Fruit fly (Drosophila melanogaster): ENCODE measurements around the gene CG33181.

dm6 chrX:8479031-8479568, 10.0 kb upstream of the CG33181 start, which contains the start of gene Cp36:
- TF ChIP-seq Snoo (tag; optimal IDR thresholded peaks at IDR 0.05) (no peak), Pif1A (GFP tag; optimal IDR thresholded peaks at IDR 0.05) (no peak), CG17806 (tag; optimal IDR thresholded peaks at IDR 0.05) (no peak), CG14655 (GFP tag; optimal IDR thresholded peaks at IDR 0.05) (no peak), CG32121 (GFP tag; IDR thresholded peaks at IDR 0.05) (no peak), CG8301 (tag; optimal IDR thresholded peaks at IDR 0.05) (no peak), fd96Ca (GFP tag; IDR thresholded peaks at IDR 0.05) (no peak)
